Fruit fly (Drosophila melanogaster): ENCODE data around the gene CG7386.

DNA sequence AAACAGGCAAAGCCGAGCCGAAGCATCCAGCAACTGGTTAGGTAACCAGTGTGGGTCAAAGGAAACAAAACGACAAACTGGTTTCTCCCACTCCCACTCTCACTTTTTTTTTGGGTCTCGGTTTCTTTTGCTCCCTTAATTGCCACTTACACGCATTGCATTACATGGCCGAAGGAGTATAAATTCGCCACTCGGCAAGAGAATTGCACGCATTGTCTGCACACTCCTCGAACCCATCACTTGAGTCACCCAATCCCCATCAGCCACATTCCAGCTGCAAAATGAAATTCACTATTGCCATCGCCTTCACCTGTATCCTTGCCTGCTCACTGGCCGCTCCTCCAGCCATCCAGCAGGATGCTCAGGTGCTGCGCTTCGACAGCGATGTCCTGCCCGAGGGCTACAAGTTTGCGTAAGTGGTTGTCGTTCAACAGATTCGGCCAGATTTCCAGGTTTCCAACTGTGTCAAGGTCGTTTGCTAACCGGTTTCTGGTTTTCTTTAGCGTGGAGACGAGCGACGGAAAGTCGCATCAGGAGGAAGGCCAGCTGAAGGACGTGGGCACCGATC is 46.3 kb upstream of the CG7386 start, which contains the start of gene Lcp65Ad:
- no peak for TF ChIP-seq gl (tag; optimal IDR thresholded peaks at IDR 0.05)
- TF ChIP-seq CG14655 (GFP tag; optimal IDR thresholded peaks at IDR 0.05): no peak
- TF ChIP-seq CG4496 (GFP tag; IDR thresholded peaks at IDR 0.05): no peak
- TF ChIP-seq CG34367 (tag; optimal IDR thresholded peaks at IDR 0.05): no peak
- no peak for TF ChIP-seq Ets98B (GFP tag; IDR thresholded peaks at IDR 0.05)
- TF ChIP-seq EcR (GFP tag; optimal IDR thresholded peaks at IDR 0.05): peak; percentile 36
- no peak for TF ChIP-seq CG17806 (tag; optimal IDR thresholded peaks at IDR 0.05)
- TF ChIP-seq CG13204 (GFP tag; optimal IDR thresholded peaks at IDR 0.05): no peak
- TF ChIP-seq CG15710 (tag; optimal IDR thresholded peaks at IDR 0.05): no peak
- TF ChIP-seq fd96Ca (GFP tag; IDR thresholded peaks at IDR 0.05): no peak
